Fruit fly (Drosophila melanogaster) ovary, adult (tissue): Measurements from ENCODE around the gene CG34357.

Experiments
- CG17801 ChIP-seq: fragments of 200-800 bp; optimal IDR thresholded peaks from 2 replicates; lab custom pipeline; 2019; ENCODE audit warnings: missing biosample characterization, mild to moderate bottlenecking, missing genetic modification characterization, moderate library complexity; ENCODE audit not compliant: partially characterized antibody

CG34357 gene

dm6 chr3R:4446455-4447224 is 111.2 kb downstream of the CG34357 start:
- TF ChIP-seq CG17801 (GFP tag; lab: Kevin White, UChicago): no peak

- no peak for TF ChIP-seq CG17801 (GFP tag; lab: Kevin White, UChicago)
Measured at dm6 chr3R:4445083-4445482, 112.8 kb downstream of the CG34357 start.
